Fruit fly (Drosophila melanogaster) whole organism, pupa: ENCODE results near the gene CG11912.

Experiments used
- CG10348 ChIP-seq: fragments of 200-800 bp; sonication (Bioruptor generic); IDR thresholded peaks from 2 replicates; pipeline ENCODE4 v1.3.6; 2022; ENCODE audit warnings: missing biosample characterization, missing genetic modification characterization
- CG12605 ChIP-seq: fragments of 200-800 bp; sonication (Bioruptor generic); IDR thresholded peaks from 2 replicates; pipeline ENCODE4 v1.3.6; 2022; ENCODE audit warnings: missing biosample characterization, missing genetic modification characterization
- CG13204 ChIP-seq: fragments of 200-800 bp; sonication (Bioruptor generic); optimal IDR thresholded peaks from 2 replicates; lab custom pipeline; 2018; ENCODE audit warnings: missing biosample characterization, mild to moderate bottlenecking, missing genetic modification characterization, moderate library complexity
- CG14655 ChIP-seq: fragments of 200-800 bp; sonication (Bioruptor generic); optimal IDR thresholded peaks from 3 replicates; lab custom pipeline; 2017; ENCODE audit warnings: mild to moderate bottlenecking, missing biosample characterization, missing genetic modification reagents, missing genetic modification characterization
- CG15710 ChIP-seq: fragments of 200-800 bp; sonication (Bioruptor generic); optimal IDR thresholded peaks from 2 replicates; lab custom pipeline; 2018; ENCODE audit warnings: missing biosample characterization, mild to moderate bottlenecking, missing genetic modification characterization, moderate library complexity
- CG17806 ChIP-seq: fragments of 200-800 bp; sonication (Bioruptor generic); optimal IDR thresholded peaks from 2 replicates; lab custom pipeline; 2018; ENCODE audit warnings: missing biosample characterization, mild to moderate bottlenecking, missing genetic modification characterization, moderate library complexity
- CG32121 ChIP-seq: fragments of 200-800 bp; sonication (Bioruptor generic); IDR thresholded peaks from 2 replicates; pipeline ENCODE4 v1.3.6; 2022; ENCODE audit warnings: missing biosample characterization, missing genetic modification characterization
- CG34367 ChIP-seq: fragments of 200-800 bp; sonication (Bioruptor generic); optimal IDR thresholded peaks from 2 replicates; lab custom pipeline; 2018; ENCODE audit warnings: missing biosample characterization, mild to moderate bottlenecking, missing genetic modification characterization
- CG4496 ChIP-seq: fragments of 200-800 bp; sonication (Bioruptor generic); IDR thresholded peaks from 3 replicates; pipeline ENCODE4 v1.3.6; 2022; ENCODE audit warnings: missing biosample characterization, missing genetic modification characterization
- CG8159 ChIP-seq: fragments of 200-800 bp; sonication (Bioruptor generic); optimal IDR thresholded peaks from 3 replicates; lab custom pipeline; 2018; ENCODE audit warnings: missing biosample characterization, mild to moderate bottlenecking, missing genetic modification characterization, moderate library complexity
- CG8301 ChIP-seq: fragments of 200-800 bp; sonication (Bioruptor generic); optimal IDR thresholded peaks from 2 replicates; lab custom pipeline; 2018; ENCODE audit warnings: missing biosample characterization, mild to moderate bottlenecking, missing genetic modification characterization
- CG9948 ChIP-seq: fragments of 200-800 bp; sonication (Bioruptor generic); optimal IDR thresholded peaks from 2 replicates; lab custom pipeline; 2018; ENCODE audit warnings: missing biosample characterization, mild to moderate bottlenecking, missing genetic modification characterization, moderate library complexity
- D1 ChIP-seq: fragments of 200-800 bp; sonication (Bioruptor generic); optimal IDR thresholded peaks from 2 replicates; lab custom pipeline; 2018; ENCODE audit warnings: missing biosample characterization, mild to moderate bottlenecking, missing genetic modification characterization, moderate library complexity
- EcR ChIP-seq: fragments of 200-800 bp; sonication (Bioruptor generic); optimal IDR thresholded peaks from 3 replicates; lab custom pipeline; 2019; ENCODE audit warnings: missing biosample characterization, missing genetic modification characterization, mild to moderate bottlenecking, moderate library complexity, missing genetic modification reagents
- Ets98B ChIP-seq: fragments of 200-800 bp; sonication (Bioruptor generic); IDR thresholded peaks from 2 replicates; pipeline ENCODE4 v1.3.6; 2022; ENCODE audit warnings: missing biosample characterization, missing genetic modification characterization
- Pif1A ChIP-seq: fragments of 200-800 bp; sonication (Bioruptor generic); optimal IDR thresholded peaks from 3 replicates; lab custom pipeline; 2016; ENCODE audit warnings: missing biosample characterization, missing genetic modification characterization
- Pif1B ChIP-seq: fragments of 200-800 bp; sonication (Bioruptor generic); optimal IDR thresholded peaks from 3 replicates; lab custom pipeline; 2016; ENCODE audit warnings: missing biosample characterization, missing genetic modification characterization
- Snoo ChIP-seq: fragments of 200-800 bp; sonication (Bioruptor generic); optimal IDR thresholded peaks from 3 replicates; lab custom pipeline; 2017; ENCODE audit warnings: missing biosample characterization, mild to moderate bottlenecking, missing genetic modification characterization, inconsistent platforms
- fd96Ca ChIP-seq: fragments of 200-800 bp; sonication (Bioruptor generic); IDR thresholded peaks from 3 replicates; pipeline ENCODE4 v1.3.6; 2022; ENCODE audit warnings: missing biosample characterization, missing genetic modification characterization
- gl ChIP-seq: fragments of 200-800 bp; sonication (Bioruptor generic); optimal IDR thresholded peaks from 2 replicates; lab custom pipeline; 2018; ENCODE audit warnings: missing biosample characterization, mild to moderate bottlenecking, missing genetic modification characterization
- rn ChIP-seq: fragments of 200-800 bp; sonication (Bioruptor generic); IDR thresholded peaks from 2 replicates; pipeline ENCODE4 v1.3.6; 2022; ENCODE audit warnings: missing biosample characterization, missing genetic modification characterization

The CG11912 gene

dm6 chr2L:290373-290772, 28.7 kb downstream of the CG11912 start:
- TF ChIP-seq D1 (tag; lab: Kevin White, UChicago), result no peak
- TF ChIP-seq EcR, result peak; percentile 73
- TF ChIP-seq, all 21 proteins: peak for 1

DNA sequence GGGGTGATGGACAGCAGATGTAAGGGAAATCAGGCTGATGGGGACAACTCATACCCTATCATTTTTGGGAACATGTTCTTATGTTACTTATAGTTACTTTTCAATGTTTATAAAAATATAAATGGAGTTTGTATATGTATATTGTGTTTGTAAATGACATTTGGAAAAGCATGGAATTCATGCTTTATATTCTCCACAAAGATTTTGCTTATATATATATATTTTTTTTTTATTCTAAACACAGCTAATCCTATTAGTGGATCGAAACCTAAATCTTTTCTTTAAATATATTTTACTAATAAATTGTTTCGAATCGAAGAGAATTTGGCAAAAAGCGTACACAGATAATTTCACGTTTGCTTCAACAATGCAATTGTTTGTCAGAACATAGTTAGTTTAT, 30.0 kb downstream of the CG11912 start, which contains the start of gene Amnionless:
Amnionless (minus strand) TSS at position 101 of the 400 bp plus-strand sequence.
- TF ChIP-seq CG8159 (tag; lab: Kevin White, UChicago) (no peak), CG12605 (GFP tag; lab: Robert Waterston, UW) (no peak), CG14655 (no peak)

DNA sequence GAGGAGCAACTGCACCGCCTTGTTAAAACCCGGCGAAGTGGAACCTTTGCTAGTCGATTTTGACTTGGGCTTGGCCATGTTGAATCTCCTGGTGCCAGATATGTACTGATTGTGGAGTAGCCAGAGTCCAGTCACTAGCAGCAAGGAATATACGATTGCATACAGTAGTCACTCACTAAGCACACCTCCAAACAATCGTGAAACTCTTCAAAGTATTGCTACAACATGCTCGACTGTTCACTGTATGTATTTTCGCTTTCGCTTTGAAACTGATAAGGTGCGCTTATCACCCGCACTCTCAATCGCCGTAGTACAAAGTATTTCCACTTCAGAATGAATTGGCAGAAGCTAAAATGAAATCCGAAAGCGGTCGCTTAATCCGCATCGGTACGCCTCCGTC, 32.6 kb downstream of the CG11912 start:
- TF ChIP-seq fd96Ca (peak; percentile 60; the same call in 2 of the 3 replicates), CG15710 (tag; lab: Kevin White, UChicago) (peak; percentile 52), CG4496 (GFP tag; lab: Robert Waterston, UW) (peak; percentile 81), CG17806 (tag; lab: Kevin White, UChicago) (peak; percentile 56), CG34367 (tag; lab: Kevin White, UChicago) (peak; percentile 38), CG32121 (GFP tag; lab: Robert Waterston, UW) (peak; percentile 49), Pif1A (GFP tag; lab: Kevin White, UChicago) (peak; percentile 73), CG8301 (tag; lab: Kevin White, UChicago) (peak; percentile 52), CG13204 (GFP tag; lab: Kevin White, UChicago) (peak; percentile 59), CG14655 (no peak), D1 (tag; lab: Kevin White, UChicago) (no peak), gl (peak; percentile 77), CG8159 (tag; lab: Kevin White, UChicago) (peak; percentile 70), rn (GFP tag; lab: Robert Waterston, UW) (no peak), CG9948 (peak; percentile 32), Ets98B (GFP tag; lab: Robert Waterston, UW) (peak; percentile 79), CG12605 (GFP tag; lab: Robert Waterston, UW) (peak; percentile 61), Pif1B (GFP tag; lab: Kevin White, UChicago) (peak; percentile 64), EcR (peak; percentile 20), CG10348 (no peak), Snoo (tag; lab: Kevin White, UChicago) (peak; percentile 76)

DNA sequence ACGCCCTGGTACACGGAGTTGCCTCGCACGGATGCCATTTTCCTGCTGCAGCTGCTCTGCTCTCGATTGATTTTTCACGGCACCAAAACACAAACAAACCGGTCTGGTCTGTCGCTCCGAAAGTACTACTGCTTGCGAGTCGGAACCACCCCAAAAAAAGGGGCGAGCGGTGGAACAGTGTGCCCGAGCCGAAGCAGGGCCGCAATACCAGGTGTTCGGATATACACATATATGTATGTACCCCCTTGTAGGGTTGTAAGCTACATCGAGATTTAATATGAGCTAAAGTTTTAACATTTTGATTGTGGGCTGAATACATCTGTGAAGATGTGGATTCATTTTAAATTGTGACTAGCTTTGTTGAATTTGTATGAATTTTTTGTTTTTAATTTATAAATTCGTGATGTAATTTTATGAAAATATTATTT, 33.4 kb downstream of the CG11912 start:
- TF ChIP-seq CG13204 (GFP tag; lab: Kevin White, UChicago) (no peak), EcR (no peak), Snoo (tag; lab: Kevin White, UChicago) (peak; percentile 49), Ets98B (GFP tag; lab: Robert Waterston, UW) (peak; percentile 28), CG8159 (tag; lab: Kevin White, UChicago) (peak; percentile 48), CG9948 (peak; percentile 41), CG12605 (GFP tag; lab: Robert Waterston, UW) (peak; percentile 26; the same call in 1 of the 2 replicates), CG4496 (GFP tag; lab: Robert Waterston, UW) (peak; percentile 79)

- TF ChIP-seq CG12605 (GFP tag; lab: Robert Waterston, UW) (no peak), fd96Ca (peak; percentile 59; the same call in 1 of the 3 replicates), CG34367 (tag; lab: Kevin White, UChicago) (peak; percentile 18), Ets98B (GFP tag; lab: Robert Waterston, UW) (peak; percentile 43; the same call in 1 of the 2 replicates), CG4496 (GFP tag; lab: Robert Waterston, UW) (peak; percentile 66), CG17806 (tag; lab: Kevin White, UChicago) (peak; percentile 10), EcR (peak; percentile 89), CG8301 (tag; lab: Kevin White, UChicago) (no peak), Snoo (tag; lab: Kevin White, UChicago) (peak; percentile 18), CG32121 (GFP tag; lab: Robert Waterston, UW) (0 out of 2 replicates have a peak, but pooled peaks have one; percentile 31), D1 (tag; lab: Kevin White, UChicago) (no peak), CG10348 (no peak), CG15710 (tag; lab: Kevin White, UChicago) (peak; percentile 20), gl (peak; percentile 48), CG14655 (no peak)
These were observed 36.0 kb downstream of the CG11912 start, which contains the start of gene CG11601 for dm6 chr2L:283071-283482. CG11601 (minus strand) TSS chr2L:283269.

DNA sequence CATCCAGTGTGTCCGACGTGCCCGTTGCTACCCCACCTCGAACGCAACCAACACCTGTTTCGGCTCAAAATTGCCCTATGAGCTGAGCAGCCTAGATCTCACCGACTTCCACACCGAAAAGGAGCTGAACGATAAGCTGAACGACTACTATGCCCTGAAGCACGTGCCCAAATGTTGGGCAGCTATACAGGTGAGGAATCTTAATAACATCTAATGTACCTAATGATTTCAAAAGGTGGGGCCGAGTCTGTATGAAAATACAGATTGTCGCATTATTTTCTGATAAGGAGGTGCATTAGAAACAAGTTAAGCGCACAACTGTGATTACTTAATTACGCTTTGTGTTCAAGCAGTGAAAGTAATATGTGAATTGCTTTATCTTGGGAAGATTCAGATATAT, 40.9 kb downstream of the CG11912 start, which contains the start of gene CG17078:
CG17078 (minus strand) TSS at position 101 of the 400 bp plus-strand sequence.
- no peak for TF ChIP-seq CG34367 (tag; lab: Kevin White, UChicago)
- no peak for TF ChIP-seq CG8301 (tag; lab: Kevin White, UChicago)
- no peak for TF ChIP-seq CG8159 (tag; lab: Kevin White, UChicago)
- no peak for TF ChIP-seq CG12605 (GFP tag; lab: Robert Waterston, UW)
- no peak for TF ChIP-seq Pif1A (GFP tag; lab: Kevin White, UChicago)
- no peak for TF ChIP-seq Snoo (tag; lab: Kevin White, UChicago)
- TF ChIP-seq Ets98B (GFP tag; lab: Robert Waterston, UW), result no peak
- no peak for TF ChIP-seq CG15710 (tag; lab: Kevin White, UChicago)
- no peak for TF ChIP-seq CG9948
- TF ChIP-seq CG13204 (GFP tag; lab: Kevin White, UChicago), result no peak
- TF ChIP-seq CG14655, result no peak
- TF ChIP-seq fd96Ca, result no peak
- TF ChIP-seq EcR, result no peak
- TF ChIP-seq D1 (tag; lab: Kevin White, UChicago), result no peak
